Fruit fly (Drosophila melanogaster): ENCODE data around the gene CG9588.

CG9588 gene

dm6 chr3R:13683624-13684568 lies 7.4 kb upstream of the CG9588 start, which contains the start of gene flfl (continued):
- peak; percentile 35 for TF ChIP-seq mam (GFP tag; optimal IDR thresholded peaks at IDR 0.05)
- TF ChIP-seq CG10959 (GFP tag; IDR thresholded peaks at IDR 0.05) = no peak
- TF ChIP-seq CG8388 (GFP tag; optimal IDR thresholded peaks at IDR 0.05) = no peak
- no peak for TF ChIP-seq CG17359 (tag; optimal IDR thresholded peaks at IDR 0.05)
- TF ChIP-seq Tbp (GFP tag; optimal IDR thresholded peaks at IDR 0.05) = peak; percentile 5
- peak; percentile 4 for TF ChIP-seq Side (GFP tag; optimal IDR thresholded peaks at IDR 0.05)
- TF ChIP-seq CG15696 (tag; optimal IDR thresholded peaks at IDR 0.05) = no peak
- TF ChIP-seq slbo (GFP tag; IDR thresholded peaks at IDR 0.05) = no peak
- peak; percentile 99 for TF ChIP-seq cg (GFP tag; optimal IDR thresholded peaks at IDR 0.05)
- TF ChIP-seq HHEX (GFP tag; optimal IDR thresholded peaks at IDR 0.05) = peak; percentile 3
- TF ChIP-seq phol (tag; optimal IDR thresholded peaks at IDR 0.05) = peak; percentile 98
- no peak for TF ChIP-seq pros (GFP tag; optimal IDR thresholded peaks at IDR 0.05)
- TF ChIP-seq CG10267 (tag; optimal IDR thresholded peaks at IDR 0.05) = peak; percentile 82
- TF ChIP-seq CG11504 (tag; optimal IDR thresholded peaks at IDR 0.05) = peak; percentile 26
- TF ChIP-seq CG10543 (GFP tag; optimal IDR thresholded peaks at IDR 0.05) = peak; percentile 10
- TF ChIP-seq CG10274 (GFP tag; optimal IDR thresholded peaks at IDR 0.05) = no peak
- TF ChIP-seq CG14965 (GFP tag; optimal IDR thresholded peaks at IDR 0.05; ENCODE audit: borderline replicate concordance) = no peak
- no peak for TF ChIP-seq croc (GFP tag; conservative IDR thresholded peaks at IDR 0.05)
- TF ChIP-seq CG7928 (GFP tag; optimal IDR thresholded peaks at IDR 0.05) = peak; percentile 37
- TF ChIP-seq MBD-R2 (GFP tag; IDR thresholded peaks at IDR 0.05) = no peak
- TF ChIP-seq Oaz (GFP tag; IDR thresholded peaks at IDR 0.05) = no peak
- TF ChIP-seq CG8924 (tag; optimal IDR thresholded peaks at IDR 0.05) = peak; percentile 21
- TF ChIP-seq trh (GFP tag; optimal IDR thresholded peaks at IDR 0.05) = no peak
- peak; percentile 39 for TF ChIP-seq CG30403 (GFP tag; optimal IDR thresholded peaks at IDR 0.05)
- peak; percentile 66 for TF ChIP-seq nom (GFP tag; optimal IDR thresholded peaks at IDR 0.05)
- no peak for TF ChIP-seq CG1647 (GFP tag; optimal IDR thresholded peaks at IDR 0.05)
- TF ChIP-seq tna (GFP tag; IDR thresholded peaks at IDR 0.05; ENCODE audit: partially characterized antibody) = no peak
- no peak for TF ChIP-seq org-1 (GFP tag; optimal IDR thresholded peaks at IDR 0.05)
- TF ChIP-seq CG10431 (GFP tag; optimal IDR thresholded peaks at IDR 0.05) = no peak
- peak; percentile 14 for TF ChIP-seq scrt (GFP tag; optimal IDR thresholded peaks at IDR 0.05)
- peak; percentile 11 for TF ChIP-seq HLH54F (GFP tag; optimal IDR thresholded peaks at IDR 0.05)
- no peak for TF ChIP-seq CG8089 (GFP tag; optimal IDR thresholded peaks at IDR 0.05)
- peak in 1 of 2 experiments; percentile 96 for TF ChIP-seq Pdp1 (GFP tag; optimal IDR thresholded peaks at IDR 0.05)
- TF ChIP-seq ftz-f1 (GFP tag; optimal IDR thresholded peaks at IDR 0.05) = peak; percentile 23
- no peak for TF ChIP-seq Nf-YA (GFP tag; IDR thresholded peaks at IDR 0.05)
- no peak for TF ChIP-seq CG12299 (tag; optimal IDR thresholded peaks at IDR 0.05)
- TF ChIP-seq sd (tag; optimal IDR thresholded peaks at IDR 0.05) = peak; percentile 33
- TF ChIP-seq da (GFP tag; optimal IDR thresholded peaks at IDR 0.05) = no peak
- TF ChIP-seq bsh (GFP tag; optimal IDR thresholded peaks at IDR 0.05) = peak in 1 of 2 experiments; percentile 4
- TF ChIP-seq Dbx (GFP tag; IDR thresholded peaks at IDR 0.05) = no peak
- TF ChIP-seq CrebB (tag; optimal IDR thresholded peaks at IDR 0.05) = no peak
- no peak for TF ChIP-seq crp (GFP tag; optimal IDR thresholded peaks at IDR 0.05)
- TF ChIP-seq zfh2 (GFP tag; optimal IDR thresholded peaks at IDR 0.05) = peak; percentile 2
- TF ChIP-seq CG12391 (tag; optimal IDR thresholded peaks at IDR 0.05) = peak; percentile 15
- no peak for TF ChIP-seq sim (GFP tag; IDR thresholded peaks at IDR 0.05)
- no peak for TF ChIP-seq CG3065 (GFP tag; optimal IDR thresholded peaks at IDR 0.05)
- TF ChIP-seq CG11085 (GFP tag; IDR thresholded peaks at IDR 0.05) = no peak
- TF ChIP-seq CG3995 (GFP tag; optimal IDR thresholded peaks at IDR 0.05) = peak; percentile 24
